Fruit fly (Drosophila melanogaster): ENCODE results near the gene RabGGTb.

Gene RabGGTb

DNA sequence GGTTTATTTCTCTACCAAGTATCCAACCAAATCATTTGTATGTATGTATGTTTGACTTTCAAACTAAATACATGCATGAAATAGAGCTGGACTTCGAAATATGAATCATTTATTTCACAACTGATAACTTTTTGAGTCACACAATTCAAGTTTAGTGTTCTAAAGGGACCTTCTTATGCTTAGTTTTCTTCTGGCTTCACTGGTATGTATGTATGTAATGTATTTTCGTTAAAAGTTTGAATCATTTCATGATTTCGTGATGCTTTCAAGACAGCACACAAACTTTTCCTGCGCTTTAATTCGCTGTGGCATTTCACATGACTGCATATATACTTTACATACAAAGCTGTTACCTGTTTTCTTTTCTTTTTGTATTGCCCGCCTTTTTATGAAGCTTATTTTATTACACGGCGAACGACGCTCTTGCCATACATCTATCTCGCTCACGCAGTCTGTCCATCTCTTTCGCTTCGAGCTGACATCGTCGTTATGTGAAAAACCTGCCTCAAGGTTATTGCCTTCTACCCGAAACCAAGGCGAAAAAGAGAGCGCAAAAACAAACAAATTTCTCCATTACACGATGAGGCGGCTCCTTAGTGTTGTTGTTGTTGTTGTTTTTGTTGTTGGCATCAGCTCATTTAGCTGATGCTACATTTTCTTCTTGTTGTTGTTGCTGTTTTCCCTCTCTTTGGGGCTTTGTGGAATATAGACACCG is 29.7 kb downstream of the RabGGTb start (continued):
- no peak for TF ChIP-seq stwl (tag; optimal IDR thresholded peaks at IDR 0.05)
- TF ChIP-seq ftz-f1 (GFP tag; optimal IDR thresholded peaks at IDR 0.05): peak; percentile 73
- no peak for TF ChIP-seq Dbx (GFP tag; IDR thresholded peaks at IDR 0.05)
- TF ChIP-seq CG9437 (GFP tag; optimal IDR thresholded peaks at IDR 0.05): no peak
- TF ChIP-seq CG10543 (GFP tag; optimal IDR thresholded peaks at IDR 0.05): peak; percentile 1
- no peak for TF ChIP-seq rib (GFP tag; IDR thresholded peaks at IDR 0.05)
- TF ChIP-seq twi (tag; optimal IDR thresholded peaks at IDR 0.05): no peak
- no peak for TF ChIP-seq shn (GFP tag; optimal IDR thresholded peaks at IDR 0.05)
- no peak for TF ChIP-seq CG6854 (GFP tag; optimal IDR thresholded peaks at IDR 0.05)
- peak; percentile 48 for TF ChIP-seq CG10431 (GFP tag; optimal IDR thresholded peaks at IDR 0.05)
- TF ChIP-seq CG10321 (GFP tag; IDR thresholded peaks at IDR 0.05): 0 out of 2 replicates have a peak, but pooled peaks have one; percentile 32
- TF ChIP-seq oc (tag; optimal IDR thresholded peaks at IDR 0.05): peak; percentile 80
- no peak for TF ChIP-seq tna (GFP tag; IDR thresholded peaks at IDR 0.05; ENCODE audit: partially characterized antibody)
- no peak for TF ChIP-seq Fer1 (GFP tag; optimal IDR thresholded peaks at IDR 0.05)
- TF ChIP-seq Sox100B (GFP tag; optimal IDR thresholded peaks at IDR 0.05): no peak
- no peak for TF ChIP-seq CG15479 (GFP tag; optimal IDR thresholded peaks at IDR 0.05)
- no peak for TF ChIP-seq Stat92E (GFP tag; optimal IDR thresholded peaks at IDR 0.05)
- no peak for TF ChIP-seq run (tag; optimal IDR thresholded peaks at IDR 0.05)
- no peak for TF ChIP-seq sna (GFP tag; IDR thresholded peaks at IDR 0.05; ENCODE audit: partially characterized antibody)
- TF ChIP-seq CG2678 (tag; optimal IDR thresholded peaks at IDR 0.05): no peak
- no peak for TF ChIP-seq ap (GFP tag; IDR thresholded peaks at IDR 0.05)
- no peak for TF ChIP-seq pum (GFP tag; optimal IDR thresholded peaks at IDR 0.05)
- no peak for TF ChIP-seq vfl (GFP tag; optimal IDR thresholded peaks at IDR 0.05)
- TF ChIP-seq Doc3 (GFP tag; IDR thresholded peaks at IDR 0.05; ENCODE audit: partially characterized antibody): 0 out of 3 replicates have a peak, but pooled peaks have one; percentile 14
- TF ChIP-seq CG12769 (tag; optimal IDR thresholded peaks at IDR 0.05): peak; percentile 48
- TF ChIP-seq Nf-YC (tag; optimal IDR thresholded peaks at IDR 0.05): no peak
- TF ChIP-seq sens (GFP tag): peak; percentile 61
- no peak for TF ChIP-seq CG31224 (GFP tag; IDR thresholded peaks at IDR 0.05)
- peak; percentile 95 for TF ChIP-seq abd-A (tag; optimal IDR thresholded peaks at IDR 0.05)
- TF ChIP-seq Atf-2 (GFP tag; optimal IDR thresholded peaks at IDR 0.05): no peak
- TF ChIP-seq CG15601 (tag; optimal IDR thresholded peaks at IDR 0.05): no peak
- TF ChIP-seq nom (GFP tag; optimal IDR thresholded peaks at IDR 0.05): peak; percentile 43
- TF ChIP-seq Dll (GFP tag; IDR thresholded peaks at IDR 0.05; ENCODE audit: partially characterized antibody): no peak
- TF ChIP-seq NC2β (GFP tag; optimal IDR thresholded peaks at IDR 0.05): no peak
- TF ChIP-seq so (GFP tag; IDR thresholded peaks at IDR 0.05): no peak
- TF ChIP-seq CG12071 (GFP tag; optimal IDR thresholded peaks at IDR 0.05): no peak
- TF ChIP-seq E2f2 (GFP tag; IDR thresholded peaks at IDR 0.05): peak; percentile 18; the same call in 1 of the 2 replicates
- no peak for TF ChIP-seq CG31365 (tag; optimal IDR thresholded peaks at IDR 0.05)
- no peak for TF ChIP-seq CG11247 (GFP tag; IDR thresholded peaks at IDR 0.05)
- peak; percentile 73 for TF ChIP-seq kni (GFP tag; optimal IDR thresholded peaks at IDR 0.05)
- peak; percentile 21; the same call in 1 of the 2 replicates for TF ChIP-seq vvl (GFP tag; IDR thresholded peaks at IDR 0.05)
- no peak for TF ChIP-seq CG18619 (GFP tag; optimal IDR thresholded peaks at IDR 0.05)
- TF ChIP-seq Trl (optimal IDR thresholded peaks at IDR 0.05): peak in 1 of 2 experiments; percentile 22
- no peak for TF ChIP-seq Trl (GFP tag; optimal IDR thresholded peaks at IDR 0.05)
- TF ChIP-seq CG1647 (GFP tag; optimal IDR thresholded peaks at IDR 0.05): no peak
- TF ChIP-seq CG12391 (tag; optimal IDR thresholded peaks at IDR 0.05): no peak
- no peak for TF ChIP-seq CG1792 (GFP tag; optimal IDR thresholded peaks at IDR 0.05)
- TF ChIP-seq Asciz (GFP tag; optimal IDR thresholded peaks at IDR 0.05): peak; percentile 28
- no peak for TF ChIP-seq HLH54F (GFP tag; optimal IDR thresholded peaks at IDR 0.05)

Measured in whole organism, embryonic.